Worm (Caenorhabditis elegans): ENCODE results near the gene nspd-4.
"Not testable (repeated sequence)": the region's sequence is repeated elsewhere in the genome, so short reads cannot be mapped to it uniquely, and the experiment has no call there.

Gene nspd-4

DNA sequence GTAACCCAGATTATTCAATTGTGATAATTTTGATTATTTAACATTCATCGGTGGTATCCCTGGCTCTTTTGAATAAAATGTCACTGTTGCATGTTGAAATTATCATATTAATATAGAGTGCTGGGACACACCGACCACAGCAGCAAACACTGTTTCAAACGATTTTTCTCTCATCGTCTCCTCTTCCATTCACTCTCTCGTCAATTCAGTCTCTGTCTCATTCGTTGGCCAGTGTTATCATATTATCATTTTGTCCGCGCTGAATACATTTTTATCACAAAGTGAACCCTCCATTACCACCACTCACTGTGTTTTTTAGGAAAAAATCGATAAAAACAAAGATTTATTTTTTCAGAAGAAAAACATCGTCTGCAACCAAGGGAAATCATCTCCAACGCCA lies 14.7 kb downstream of the nspd-4 start (continued):
- TF ChIP-seq vab-15 (tag; optimal IDR thresholded peaks at IDR 0.05) (no peak), unc-130 (tag; optimal IDR thresholded peaks at IDR 0.05) (peak; percentile 5), mep-1 (tag; optimal IDR thresholded peaks at IDR 0.05) (no peak), isw-1 (GFP tag; IDR thresholded peaks at IDR 0.05) (no peak), C16A3.4 (tag; optimal IDR thresholded peaks at IDR 0.05) (no peak), efl-1 (optimal IDR thresholded peaks at IDR 0.05) (no peak), efl-1 (GFP tag; optimal IDR thresholded peaks at IDR 0.05 in 1 of 2) (peak in 1 of 2 experiments; percentile 69), fkh-8 (tag; optimal IDR thresholded peaks at IDR 0.05) (no peak), irx-1 (tag; optimal IDR thresholded peaks at IDR 0.05) (no peak), elt-2 (tag; optimal IDR thresholded peaks at IDR 0.05) (peak; percentile 85), ceh-8 (GFP tag; optimal IDR thresholded peaks at IDR 0.05) (no peak), lin-35 (GFP tag; optimal IDR thresholded peaks at IDR 0.05) (peak in 1 of 2 experiments; percentile 25), ceh-82 (tag; optimal IDR thresholded peaks at IDR 0.05) (no peak)

DNA sequence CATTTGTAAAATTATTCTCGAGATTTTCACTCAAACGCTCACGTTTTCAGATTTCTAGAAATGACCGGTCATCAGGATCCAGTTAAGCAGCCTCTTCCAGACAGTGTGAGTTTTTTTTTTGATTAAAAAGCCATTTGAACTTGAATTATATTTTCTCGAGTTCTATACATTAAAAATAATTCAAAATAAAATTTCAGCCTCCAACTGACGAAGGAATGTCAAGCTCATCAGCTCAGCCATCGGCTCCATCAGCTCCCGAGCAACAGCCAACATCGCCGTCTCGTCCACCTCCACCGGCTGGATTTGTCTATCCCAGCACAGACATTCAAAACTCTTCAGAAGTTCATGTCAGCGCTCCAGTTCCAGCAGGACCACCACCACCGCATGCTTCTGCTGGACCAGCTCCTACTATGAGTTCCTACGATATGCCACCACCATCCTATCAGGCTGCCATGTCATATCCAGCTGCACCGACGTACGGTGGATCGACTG lies 15.5 kb downstream of the nspd-4 start, which contains the start of gene F11G11.5:
Gene F11G11.5 (plus strand): TSS at position 51 of the 492 bp plus-strand sequence.
- TF ChIP-seq efl-1 (optimal IDR thresholded peaks at IDR 0.05) (no peak), efl-1 (GFP tag; optimal IDR thresholded peaks at IDR 0.05 in 1 of 2) (peak in 1 of 2 experiments; percentile 29), unc-98 (GFP tag; IDR thresholded peaks at IDR 0.05) (no peak)

DNA sequence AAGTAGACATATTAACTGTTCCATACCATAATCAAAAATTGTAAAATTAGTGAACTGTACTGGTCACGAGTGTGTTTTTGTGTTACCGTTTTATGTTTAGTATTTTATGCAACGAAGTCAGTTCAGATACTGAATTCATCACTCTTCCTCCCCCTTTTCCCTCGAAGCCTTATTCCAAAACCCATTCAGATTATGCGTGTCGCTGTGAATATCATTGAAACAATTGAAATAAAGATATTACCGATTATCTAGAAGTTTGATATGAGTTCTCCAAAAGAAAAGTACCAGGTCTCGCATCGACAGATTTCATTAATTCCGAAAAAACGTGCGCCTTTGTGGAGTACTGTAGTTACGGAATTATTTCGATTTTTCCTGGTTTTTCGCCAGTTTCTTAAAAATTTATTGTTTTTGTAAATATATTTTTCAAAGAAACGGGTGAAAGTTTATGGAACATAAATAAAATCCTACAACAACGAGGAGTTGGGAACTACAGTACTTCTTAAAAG lies 16.6 kb downstream of the nspd-4 start:
- TF ChIP-seq nhr-76 (tag; optimal IDR thresholded peaks at IDR 0.05): no peak
- peak; percentile 0 for TF ChIP-seq blmp-1 (tag; optimal IDR thresholded peaks at IDR 0.05)
- TF ChIP-seq efl-1 (optimal IDR thresholded peaks at IDR 0.05): no peak
- peak in 1 of 2 experiments; percentile 85 for TF ChIP-seq efl-1 (GFP tag; optimal IDR thresholded peaks at IDR 0.05 in 1 of 2)

DNA sequence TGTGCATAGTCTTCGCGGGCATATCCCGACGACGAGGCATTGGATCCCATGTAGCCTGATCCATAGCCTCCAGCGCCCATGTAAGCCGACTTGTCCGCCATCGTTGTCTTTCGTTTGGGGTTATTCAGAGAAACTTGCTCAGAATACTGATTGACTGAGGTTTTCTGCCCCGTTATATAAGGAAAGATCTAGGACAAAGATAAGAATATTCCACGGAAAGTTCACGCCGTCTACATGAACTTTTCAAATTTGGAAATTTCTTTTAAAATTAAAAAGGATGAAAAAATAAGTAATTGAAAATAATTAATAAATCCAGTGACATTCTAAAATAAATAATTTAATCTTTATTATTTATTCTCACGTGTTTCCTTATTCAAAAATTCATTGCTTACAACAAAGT lies 17.9 kb downstream of the nspd-4 start, which contains the start of the genes nspd-5 and F11G11.4:
Gene nspd-5 (minus strand): TSS at position 101 of the 400 bp plus-strand sequence.
Gene F11G11.4 (plus strand): TSS at position 335 of the 400 bp plus-strand sequence.
- not testable (repeated sequence) for TF ChIP-seq ztf-4, dsc-1, elt-2 (tag; optimal IDR thresholded peaks at IDR 0.05)

DNA sequence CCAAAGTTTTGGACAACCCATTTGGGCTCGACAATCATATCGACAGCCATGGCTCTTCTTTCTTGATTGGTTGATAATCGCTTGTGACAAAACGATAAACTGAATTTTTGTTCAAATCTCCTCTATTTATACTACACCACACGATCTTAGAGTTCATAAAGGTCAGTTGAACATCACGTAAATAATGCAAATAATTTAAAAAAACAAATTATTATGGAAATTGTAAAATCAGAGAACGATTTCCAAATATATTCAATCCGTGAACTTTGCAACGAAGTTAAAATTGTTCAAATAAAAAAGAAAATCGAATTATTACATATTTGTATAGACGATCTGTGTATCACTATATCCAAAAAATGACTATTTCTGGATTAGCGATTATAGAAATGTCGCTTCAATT lies 20.9 kb downstream of the nspd-4 start, which contains the start of the genes mpst-4 and F11G11.14:
Gene mpst-4 (minus strand): TSS at position 101 of the 400 bp plus-strand sequence.
Gene F11G11.14 (plus strand): TSS at position 325 of the 400 bp plus-strand sequence.
- TF ChIP-seq snpc-4 (tag; optimal IDR thresholded peaks at IDR 0.05): no peak
- no peak for TF ChIP-seq xbp-1 (tag; optimal IDR thresholded peaks at IDR 0.05)
- no peak for TF ChIP-seq ceh-82 (tag; optimal IDR thresholded peaks at IDR 0.05)
- TF ChIP-seq nhr-71 (tag; optimal IDR thresholded peaks at IDR 0.05): no peak
- TF ChIP-seq lin-35 (GFP tag; optimal IDR thresholded peaks at IDR 0.05): no peak
- no peak for TF ChIP-seq aha-1 (tag; optimal IDR thresholded peaks at IDR 0.05)
- no peak for TF ChIP-seq hpl-2 (GFP tag; optimal IDR thresholded peaks at IDR 0.05)
- no peak for TF ChIP-seq elt-3 (tag; optimal IDR thresholded peaks at IDR 0.05)
- TF ChIP-seq vab-15 (tag; optimal IDR thresholded peaks at IDR 0.05): no peak
- no peak for TF ChIP-seq nhr-28 (tag; optimal IDR thresholded peaks at IDR 0.05)
- TF ChIP-seq ces-1 (GFP tag; optimal IDR thresholded peaks at IDR 0.05): no peak
- no peak for TF ChIP-seq fkh-10 (GFP tag; optimal IDR thresholded peaks at IDR 0.05)
- no peak for TF ChIP-seq lin-13 (GFP tag; optimal IDR thresholded peaks at IDR 0.05)
- no peak for TF ChIP-seq unc-86 (tag; optimal IDR thresholded peaks at IDR 0.05)
- TF ChIP-seq sox-4 (tag; optimal IDR thresholded peaks at IDR 0.05): no peak
- TF ChIP-seq grh-1 (GFP tag; IDR thresholded peaks at IDR 0.05): no peak
- no peak for TF ChIP-seq unc-30 (tag; optimal IDR thresholded peaks at IDR 0.05)
- TF ChIP-seq nhr-76 (tag; optimal IDR thresholded peaks at IDR 0.05): no peak

DNA sequence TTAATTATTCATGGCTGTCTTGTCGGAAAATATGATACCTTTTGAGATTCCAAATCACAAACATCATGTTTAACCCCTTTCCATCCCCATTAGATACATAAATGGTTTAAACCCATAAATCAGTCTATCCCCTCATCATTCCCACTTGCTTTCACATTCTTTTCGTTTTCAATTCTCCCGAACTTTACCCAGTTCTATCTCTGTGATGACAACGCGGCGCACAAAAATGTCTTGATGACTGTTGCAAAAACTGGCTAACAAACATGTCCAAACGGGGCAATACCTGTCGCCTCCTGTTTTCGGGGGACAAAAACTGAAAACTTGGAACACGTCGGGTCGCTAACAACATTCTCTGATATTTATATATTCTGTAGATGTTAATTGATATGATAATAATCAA lies 23.6 kb downstream of the nspd-4 start:
- TF ChIP-seq ama-1 (optimal IDR thresholded peaks at IDR 0.05) (peak; percentile 63), jun-1 (tag; optimal IDR thresholded peaks at IDR 0.05) (peak; percentile 40), isw-1 (GFP tag; IDR thresholded peaks at IDR 0.05) (no peak), blmp-1 (tag; optimal IDR thresholded peaks at IDR 0.05) (peak; percentile 93), nhr-90 (tag; optimal IDR thresholded peaks at IDR 0.05; ENCODE audit: poor library complexity) (no peak), ztf-4 (tag; optimal IDR thresholded peaks at IDR 0.05) (peak; percentile 59)
